Fruit fly (Drosophila melanogaster) whole organism, wandering third instar larva: ENCODE measurements around the gene CG14262.

Source experiments
- CG32264 ChIP-seq: fragments of 200-800 bp; sonication (Bioruptor generic); optimal IDR thresholded peaks from 2 replicates; lab custom pipeline; 2016; ENCODE audit warnings: missing biosample characterization, missing genetic modification characterization
- CG9705 ChIP-seq: fragments of 200-800 bp; sonication (Bioruptor generic); optimal IDR thresholded peaks from 2 replicates; lab custom pipeline; 2018; ENCODE audit warnings: missing biosample characterization, mild to moderate bottlenecking, missing genetic modification characterization
- CrebA ChIP-seq: fragments of 200-800 bp; sonication (Bioruptor generic); optimal IDR thresholded peaks from 2 replicates; lab custom pipeline; 2016; ENCODE audit warnings: missing biosample characterization, mild to moderate bottlenecking, missing genetic modification characterization, borderline replicate concordance
- GATAd ChIP-seq: sonication (Bioruptor generic); optimal IDR thresholded peaks from 2 replicates; lab custom pipeline; 2016; ENCODE audit warnings: missing biosample characterization, missing genetic modification characterization
- HLH106 ChIP-seq: fragments of 200-800 bp; optimal IDR thresholded peaks from 3 replicates; lab custom pipeline; 2019; ENCODE audit warnings: missing biosample characterization, mild to moderate bottlenecking, missing genetic modification characterization, moderate library complexity
- Hnf4 ChIP-seq: fragments of 200-800 bp; sonication (Bioruptor generic); optimal IDR thresholded peaks from 2 replicates; lab custom pipeline; 2016; ENCODE audit warnings: missing biosample characterization, mild to moderate bottlenecking, missing genetic modification characterization
- Hr78 ChIP-seq: fragments of >200 bp; optimal IDR thresholded peaks from 2 replicates; lab custom pipeline; 2017; ENCODE audit warnings: missing biosample characterization, missing genetic modification characterization
- Hr83 ChIP-seq: fragments of 200-300 bp; sonication (Bioruptor generic); optimal IDR thresholded peaks from 2 replicates; lab custom pipeline; 2016; ENCODE audit warnings: missing biosample characterization, mild to moderate bottlenecking, missing genetic modification characterization, moderate library complexity; ENCODE audit not compliant: poor library complexity, severe bottlenecking
- Mio ChIP-seq: sonication (Bioruptor generic); optimal IDR thresholded peaks from 2 replicates; lab custom pipeline; 2016; ENCODE audit warnings: missing biosample characterization, missing genetic modification characterization
- Myc ChIP-seq: fragments of >200 bp; optimal IDR thresholded peaks from 2 replicates; lab custom pipeline; 2017
- OdsH ChIP-seq: fragments of 200-800 bp; sonication (Bioruptor generic); optimal IDR thresholded peaks from 2 replicates; lab custom pipeline; 2016; ENCODE audit warnings: missing biosample characterization, mild to moderate bottlenecking, missing genetic modification characterization
- Rel ChIP-seq, 2 experiments: fragments of 200-800 bp; sonication (Bioruptor generic) in 1 of 2; optimal IDR thresholded peaks; 2 replicates in 1 of 2; 3 replicates in 1 of 2; lab custom pipeline; 2016 to 2019; ENCODE audit warnings: mild to moderate bottlenecking in 2 of 2, missing biosample characterization in 2 of 2, missing genetic modification characterization in 2 of 2, moderate library complexity in 1 of 2
- Sp1 ChIP-seq: fragments of 200-800 bp; sonication (Bioruptor generic); optimal IDR thresholded peaks from 3 replicates; lab custom pipeline; 2019; ENCODE audit warnings: missing biosample characterization, mild to moderate bottlenecking, missing genetic modification characterization, moderate library complexity
- Vsx2 ChIP-seq: fragments of 200-300, 225-300 bp; sonication (Bioruptor generic); optimal IDR thresholded peaks from 2 replicates; lab custom pipeline; 2018; ENCODE audit warnings: missing biosample characterization, missing genetic modification characterization; ENCODE audit not compliant: partially characterized antibody
- br ChIP-seq: fragments of 200-800 bp; sonication (Bioruptor generic); optimal IDR thresholded peaks from 2 replicates; lab custom pipeline; 2016; ENCODE audit warnings: missing biosample characterization, missing genetic modification characterization
- dl ChIP-seq, 2 experiments: fragments of 175-275, 200-275 bp in 1 of 2; fragments of 200-275 bp in 1 of 2; sonication (Bioruptor generic); optimal IDR thresholded peaks; lab custom pipeline; 2018; ENCODE audit warnings: mild to moderate bottlenecking in 2 of 2, missing biosample characterization in 2 of 2, missing genetic modification characterization in 2 of 2, moderate library complexity in 2 of 2; ENCODE audit not compliant: partially characterized antibody in 2 of 2, insufficient read depth in 1 of 2
- dsf ChIP-seq: sonication (Bioruptor generic); optimal IDR thresholded peaks from 2 replicates; lab custom pipeline; 2016; ENCODE audit warnings: missing biosample characterization, missing genetic modification characterization, borderline replicate concordance
- ey ChIP-seq: fragments of 200-800 bp; sonication (Bioruptor generic); optimal IDR thresholded peaks from 2 replicates; lab custom pipeline; 2016; ENCODE audit warnings: missing biosample characterization, missing genetic modification characterization
- foxo ChIP-seq, 2 experiments: fragments of 200-800 bp; sonication (Bioruptor generic); optimal IDR thresholded peaks; 2 replicates in 1 of 2; 3 replicates in 1 of 2; lab custom pipeline; 2016 to 2017; ENCODE audit warnings: missing biosample characterization in 2 of 2, missing genetic modification characterization in 2 of 2
- fru ChIP-seq: fragments of 200-800 bp; sonication (Bioruptor generic); optimal IDR thresholded peaks from 3 replicates; lab custom pipeline; 2016; ENCODE audit warnings: missing biosample characterization, mild to moderate bottlenecking, missing genetic modification characterization
- h ChIP-seq: fragments of 200-800 bp; sonication (Bioruptor generic); optimal IDR thresholded peaks from 3 replicates; lab custom pipeline; 2016; ENCODE audit warnings: missing biosample characterization, mild to moderate bottlenecking, missing genetic modification characterization
- jim ChIP-seq: fragments of 175-275, 200-325 bp; sonication (Bioruptor generic); optimal IDR thresholded peaks from 2 replicates; lab custom pipeline; 2016; ENCODE audit warnings: missing biosample characterization, mild to moderate bottlenecking, missing genetic modification characterization
- lola ChIP-seq: fragments of >200 bp; optimal IDR thresholded peaks from 2 replicates; lab custom pipeline; 2017; ENCODE audit warnings: missing biosample characterization, missing genetic modification characterization
- pan ChIP-seq: fragments of >200 bp; optimal IDR thresholded peaks from 2 replicates; lab custom pipeline; 2017
- psq ChIP-seq: fragments of 200-800 bp; sonication (Bioruptor generic); optimal IDR thresholded peaks from 3 replicates; lab custom pipeline; 2017; ENCODE audit warnings: missing biosample characterization, mild to moderate bottlenecking, missing genetic modification characterization, moderate library complexity
- rgr ChIP-seq: fragments of 200-800 bp; sonication (Bioruptor generic); optimal IDR thresholded peaks from 3 replicates; lab custom pipeline; 2016; ENCODE audit warnings: missing biosample characterization, mild to moderate bottlenecking, missing genetic modification characterization
- sage ChIP-seq: fragments of 200-800 bp; sonication (Bioruptor generic); optimal IDR thresholded peaks from 2 replicates; lab custom pipeline; 2016; ENCODE audit warnings: missing biosample characterization, mild to moderate bottlenecking, missing genetic modification characterization
- sv ChIP-seq: fragments of 200-800 bp; sonication (Bioruptor generic); optimal IDR thresholded peaks from 3 replicates; lab custom pipeline; 2016; ENCODE audit warnings: missing biosample characterization, missing genetic modification characterization
- tai ChIP-seq: sonication (Bioruptor generic); optimal IDR thresholded peaks from 2 replicates; lab custom pipeline; 2016; ENCODE audit warnings: missing biosample characterization, missing genetic modification characterization
- usp ChIP-seq: fragments of >200 bp; optimal IDR thresholded peaks from 2 replicates; lab custom pipeline; 2017; ENCODE audit warnings: missing biosample characterization, missing genetic modification characterization
- woc ChIP-seq: sonication (Bioruptor generic); optimal IDR thresholded peaks from 2 replicates; lab custom pipeline; 2016; ENCODE audit warnings: missing biosample characterization, mild to moderate bottlenecking, missing genetic modification characterization

Gene CG14262

DNA sequence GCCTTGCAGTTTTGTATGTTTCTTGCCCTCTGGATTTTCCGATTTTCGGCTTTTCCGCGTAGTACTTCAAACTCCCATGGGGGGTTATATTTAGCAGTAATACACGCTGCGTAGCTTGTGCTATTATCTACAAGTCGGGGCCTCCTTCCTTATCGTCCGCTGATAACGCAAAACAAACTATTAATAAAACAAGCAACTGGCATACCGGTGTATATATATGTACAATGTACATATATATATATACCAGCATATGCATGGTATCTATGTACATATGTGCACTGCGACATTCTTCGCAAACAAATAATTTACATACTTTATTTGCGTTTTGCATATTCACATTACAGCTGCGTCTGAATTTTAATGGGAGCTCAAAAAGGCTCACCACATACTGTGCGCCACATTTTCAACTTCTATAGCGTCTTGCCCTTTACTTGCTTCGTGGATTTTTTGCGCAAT, 11.3 kb downstream of the CG14262 start:
- no peak for TF ChIP-seq usp (GFP tag; lab: Kevin White, UChicago)
- no peak for TF ChIP-seq Rel (GFP tag; optimal IDR thresholded peaks at IDR 0.05; lab: Kevin White, UChicago)
- no peak for TF ChIP-seq Rel (tag; optimal IDR thresholded peaks at IDR 0.05; lab: Kevin White, UChicago)
- no peak for TF ChIP-seq tai
- no peak for TF ChIP-seq pan (lab: Kevin White, UChicago)
- TF ChIP-seq woc (GFP tag; lab: Kevin White, UChicago): no peak
- no peak for TF ChIP-seq rgr
- TF ChIP-seq dsf (GFP tag; lab: Kevin White, UChicago): no peak
- no peak for TF ChIP-seq Mio (GFP tag; lab: Kevin White, UChicago)
- no peak for TF ChIP-seq Hnf4 (GFP tag; lab: Kevin White, UChicago)
- TF ChIP-seq psq (GFP tag; lab: Kevin White, UChicago): no peak
- no peak for TF ChIP-seq sv
- no peak for TF ChIP-seq lola (GFP tag; lab: Kevin White, UChicago)
- TF ChIP-seq CrebA (GFP tag; lab: Kevin White, UChicago): no peak
- TF ChIP-seq fru (GFP tag; lab: Kevin White, UChicago): no peak

dm6 chr3R:27253136-27253920, 11.9 kb downstream of the CG14262 start, which contains the start of gene pll:
pll (minus strand) TSS chr3R:27253182.
- TF ChIP-seq Mio (GFP tag; lab: Kevin White, UChicago) (peak; percentile 49), Hr83 (GFP tag; lab: Kevin White, UChicago) (peak; percentile 91), ey (peak; percentile 82), OdsH (GFP tag; lab: Kevin White, UChicago) (peak; percentile 74), jim (GFP tag; lab: Kevin White, UChicago) (no peak), rgr (peak; percentile 84), Sp1 (GFP tag; lab: Kevin White, UChicago) (peak; percentile 72), Myc (lab: Kevin White, UChicago) (no peak), Rel (GFP tag; optimal IDR thresholded peaks at IDR 0.05; lab: Kevin White, UChicago) (no peak), Rel (tag; optimal IDR thresholded peaks at IDR 0.05; lab: Kevin White, UChicago) (peak; percentile 61), Hnf4 (GFP tag; lab: Kevin White, UChicago) (no peak), CG32264 (peak; percentile 50), GATAd (GFP tag; lab: Kevin White, UChicago) (peak; percentile 60), foxo (GFP tag; optimal IDR thresholded peaks at IDR 0.05; lab: Kevin White, UChicago) (peak in 1 of 2 experiments; percentile 88), h (GFP tag; lab: Kevin White, UChicago) (peak; percentile 84), br (no peak), dsf (GFP tag; lab: Kevin White, UChicago) (no peak), sv (peak; percentile 85), lola (GFP tag; lab: Kevin White, UChicago) (no peak), psq (GFP tag; lab: Kevin White, UChicago) (peak; percentile 73), sage (no peak), CG9705 (GFP tag; lab: Kevin White, UChicago) (peak; percentile 74), HLH106 (tag; lab: Kevin White, UChicago) (peak; percentile 84)

DNA sequence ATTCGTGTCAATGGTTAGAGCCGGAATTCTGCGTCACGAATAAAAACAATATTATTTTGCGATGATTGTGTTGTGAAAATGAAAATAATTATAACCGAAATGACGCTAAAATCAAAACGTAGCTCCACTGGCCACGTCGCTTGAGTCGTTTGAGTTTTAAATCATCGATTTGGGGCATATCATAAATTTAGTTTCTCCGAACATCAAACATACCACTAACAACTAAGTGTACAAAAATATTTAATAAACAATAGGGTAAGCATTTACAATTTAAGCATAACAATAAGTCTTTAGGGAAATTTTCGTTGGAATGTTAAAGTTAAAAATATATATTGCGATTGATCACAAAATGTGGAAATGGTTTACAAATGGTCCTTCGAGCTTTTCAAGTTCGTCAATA, 14.3 kb downstream of the CG14262 start, which contains the start of the genes TTLL6B and TfIIA-L:
Gene TTLL6B, minus strand, starts transcription at position 101 of the 400 bp plus-strand sequence.
Gene TfIIA-L, plus strand, starts transcription at position 206 of the 400 bp plus-strand sequence.
- no peak for TF ChIP-seq foxo (GFP tag; optimal IDR thresholded peaks at IDR 0.05; lab: Kevin White, UChicago)
- TF ChIP-seq ey: no peak
- TF ChIP-seq, all 38 proteins: peak for 0

dm6 chr3R:27247892-27248291, 17.3 kb downstream of the CG14262 start, which contains the start of gene CG5984:
CG5984 (minus strand) TSS chr3R:27247992.
- TF ChIP-seq Vsx2 (GFP tag; lab: Kevin White, UChicago) (no peak), Hr78 (GFP tag; lab: Kevin White, UChicago) (no peak), Hnf4 (GFP tag; lab: Kevin White, UChicago) (no peak), rgr (no peak), dl (GFP tag; optimal IDR thresholded peaks at IDR 0.05; lab: Kevin White, UChicago; ENCODE audit: insufficient read depth in 1 of 2, partially characterized antibody in 2 of 2) (no peak), Hr83 (GFP tag; lab: Kevin White, UChicago) (no peak), usp (GFP tag; lab: Kevin White, UChicago) (no peak)
